Fruit fly (Drosophila melanogaster) whole organism, embryonic: Measurements from ENCODE around the gene P58IPK.

Experiments
- Atf6 ChIP-seq: fragments of 200-800 bp; sonication (Bioruptor generic); IDR thresholded peaks from 2 replicates; pipeline ENCODE4 v1.3.6; 2022; ENCODE audit warnings: missing biosample characterization, missing genetic modification characterization
- Awh ChIP-seq: fragments of 200-800 bp; sonication (Bioruptor generic); IDR thresholded peaks from 2 replicates; pipeline ENCODE4, ENCODE4 v1.3.6; 2022; ENCODE audit warnings: missing biosample characterization, missing genetic modification characterization
- CG10543 ChIP-seq: fragments of 200-800 bp; sonication (Bioruptor generic); optimal IDR thresholded peaks from 3 replicates; lab custom pipeline; 2017; ENCODE audit warnings: missing biosample characterization, mild to moderate bottlenecking, missing genetic modification characterization, moderate library complexity
- CG12769 ChIP-seq: fragments of 200-800 bp; sonication (Bioruptor generic); optimal IDR thresholded peaks from 2 replicates; lab custom pipeline; 2019; ENCODE audit warnings: missing biosample characterization, mild to moderate bottlenecking, missing genetic modification characterization, moderate library complexity
- CG13287 ChIP-seq: fragments of 200-800 bp; sonication (Bioruptor generic); IDR thresholded peaks from 2 replicates; pipeline ENCODE4 v1.3.6; 2022; ENCODE audit warnings: missing biosample characterization, missing genetic modification characterization; ENCODE audit not compliant: partially characterized antibody
- CG13894 ChIP-seq: fragments of 200-800 bp; sonication (Bioruptor generic); optimal IDR thresholded peaks from 3 replicates; lab custom pipeline; 2018; ENCODE audit warnings: missing biosample characterization, mild to moderate bottlenecking, missing genetic modification characterization, moderate library complexity
- CG32772 ChIP-seq: fragments of 200-800 bp; sonication (Bioruptor generic); IDR thresholded peaks from 2 replicates; pipeline ENCODE4 v1.3.6; 2022; ENCODE audit warnings: missing biosample characterization, missing genetic modification characterization
- CG34224 ChIP-seq: fragments of 200-800 bp; sonication (Bioruptor generic); IDR thresholded peaks from 3 replicates; pipeline ENCODE4 v1.3.6; 2022; ENCODE audit warnings: missing biosample characterization, missing genetic modification characterization; ENCODE audit not compliant: partially characterized antibody
- CG34422 ChIP-seq: fragments of 200-800 bp; sonication (Bioruptor generic); IDR thresholded peaks from 3 replicates; pipeline ENCODE4 v1.3.6; 2022; ENCODE audit warnings: missing biosample characterization, missing genetic modification characterization
- CG42726 ChIP-seq: fragments of 200-800 bp; sonication (Bioruptor generic); IDR thresholded peaks from 2 replicates; pipeline ENCODE4 v1.3.6; 2022; ENCODE audit warnings: missing biosample characterization, missing genetic modification characterization; ENCODE audit not compliant: partially characterized antibody
- CG4404 ChIP-seq: fragments of 200-800 bp; sonication (Bioruptor generic); IDR thresholded peaks from 2 replicates; pipeline ENCODE4 v1.3.6; 2022; ENCODE audit warnings: missing biosample characterization, missing genetic modification characterization
- CG7556 ChIP-seq: fragments of 200-800 bp; sonication (Bioruptor generic); optimal IDR thresholded peaks from 2 replicates; lab custom pipeline; 2017; ENCODE audit warnings: missing biosample characterization, mild to moderate bottlenecking, missing genetic modification characterization
- CG8478 ChIP-seq: fragments of >200 bp; optimal IDR thresholded peaks from 2 replicates; lab custom pipeline; 2018
- CG9817 ChIP-seq: fragments of 200-800 bp; sonication (Bioruptor generic); optimal IDR thresholded peaks from 2 replicates; lab custom pipeline; 2018; ENCODE audit warnings: missing biosample characterization, mild to moderate bottlenecking, missing genetic modification characterization, moderate library complexity
- Dbx ChIP-seq: fragments of 200-800 bp; sonication (Bioruptor generic); IDR thresholded peaks from 3 replicates; pipeline ENCODE4 v1.3.6; 2022; ENCODE audit warnings: missing biosample characterization, missing genetic modification characterization
- Dip3 ChIP-seq: fragments of 200-800 bp; sonication (Bioruptor generic); optimal IDR thresholded peaks from 3 replicates; lab custom pipeline; 2016; ENCODE audit warnings: missing biosample characterization, missing genetic modification characterization
- Gug ChIP-seq: fragments of 200-800 bp; sonication (Bioruptor generic); IDR thresholded peaks from 4 replicates; pipeline ENCODE4 v1.3.6; 2022; ENCODE audit warnings: missing biosample characterization, missing genetic modification characterization
- H15 ChIP-seq: fragments of 200-800 bp; sonication (Bioruptor generic); IDR thresholded peaks from 3 replicates; pipeline ENCODE4 v1.3.6; 2022; ENCODE audit warnings: missing biosample characterization, missing genetic modification characterization
- Hsf ChIP-seq: fragments of 200-800 bp; sonication (Bioruptor generic); optimal IDR thresholded peaks from 3 replicates; lab custom pipeline; 2016; ENCODE audit warnings: missing biosample characterization, missing genetic modification characterization
- Lim3 ChIP-seq: fragments of 200-800 bp; sonication (Bioruptor generic); IDR thresholded peaks from 2 replicates; pipeline ENCODE4 v1.3.6; 2022; ENCODE audit warnings: missing biosample characterization, missing genetic modification characterization
- Med ChIP-seq: fragments of 200-800 bp; sonication (Bioruptor generic); peaks from one replicate; lab custom pipeline; 2016; ENCODE audit warnings: missing biosample characterization, missing genetic modification characterization, mild to moderate bottlenecking, inconsistent platforms, moderate library complexity
- NFAT ChIP-seq: fragments of 200-800 bp; sonication (Bioruptor generic); IDR thresholded peaks from 2 replicates; pipeline ENCODE4 v1.3.6; 2022; ENCODE audit warnings: missing biosample characterization, missing genetic modification characterization
- Pdp1 ChIP-seq, 2 experiments: fragments of 200-800 bp; sonication (Bioruptor generic); optimal IDR thresholded peaks; 3 replicates each; lab custom pipeline; 2016; ENCODE audit warnings: missing biosample characterization in 2 of 2, missing genetic modification characterization in 2 of 2, mild to moderate bottlenecking in 1 of 2, moderate library complexity in 1 of 2
- Rfx ChIP-seq: fragments of 200-800 bp; sonication (Bioruptor generic); IDR thresholded peaks from 2 replicates; pipeline ENCODE4 v1.3.6; 2022; ENCODE audit warnings: missing biosample characterization, missing genetic modification characterization
- Vsx1 ChIP-seq: fragments of 200-800 bp; sonication (Bioruptor generic); optimal IDR thresholded peaks from 2 replicates; lab custom pipeline; 2017; ENCODE audit warnings: missing biosample characterization, mild to moderate bottlenecking, missing genetic modification characterization, missing genetic modification reagents
- ac ChIP-seq: fragments of 200-800 bp; sonication (Bioruptor generic); optimal IDR thresholded peaks from 3 replicates; lab custom pipeline; 2017; ENCODE audit warnings: missing biosample characterization, mild to moderate bottlenecking, missing genetic modification characterization
- amos ChIP-seq: fragments of 200-800 bp; sonication (Bioruptor generic); IDR thresholded peaks from 2 replicates; pipeline ENCODE4 v1.3.6; 2022; ENCODE audit warnings: missing biosample characterization, missing genetic modification characterization; ENCODE audit not compliant: partially characterized antibody
- chinmo ChIP-seq: fragments of 200-800 bp; sonication (Bioruptor generic); IDR thresholded peaks from 4 replicates; pipeline ENCODE4 v1.3.6; 2022; ENCODE audit warnings: missing biosample characterization, missing genetic modification characterization; ENCODE audit not compliant: partially characterized antibody
- ftz-f1 ChIP-seq: fragments of 200-800 bp; sonication (Bioruptor generic); optimal IDR thresholded peaks from 2 replicates; lab custom pipeline; 2016; ENCODE audit warnings: missing biosample characterization, missing genetic modification characterization
- kni ChIP-seq: fragments of 200-800 bp; sonication (Bioruptor generic); optimal IDR thresholded peaks from 3 replicates; lab custom pipeline; 2017; ENCODE audit warnings: mild to moderate bottlenecking, missing biosample characterization, missing genetic modification reagents, missing genetic modification characterization
- lov ChIP-seq, 2 experiments: fragments of 200-800 bp in 1 of 2; fragments of >200 bp in 1 of 2; sonication (Bioruptor generic) in 1 of 2; IDR thresholded peaks in 1 of 2; optimal IDR thresholded peaks in 1 of 2; 2 replicates in 1 of 2; 3 replicates in 1 of 2; pipeline versions ENCODE4 v1.3.6 to Lab custom; 2017 to 2022; ENCODE audit warnings: missing biosample characterization in 1 of 2, missing genetic modification characterization in 1 of 2
- otp ChIP-seq: fragments of 200-800 bp; sonication (Bioruptor generic); IDR thresholded peaks from 3 replicates; pipeline ENCODE4, ENCODE4 v1.3.6; 2022; ENCODE audit warnings: missing biosample characterization, missing genetic modification characterization
- schlank ChIP-seq: fragments of 200-800 bp; sonication (Bioruptor generic); optimal IDR thresholded peaks from 2 replicates; lab custom pipeline; 2018; ENCODE audit warnings: missing biosample characterization, mild to moderate bottlenecking, missing genetic modification characterization
- sens ChIP-seq: fragments of 200-800 bp; sonication (Bioruptor generic); peaks from one replicate; lab custom pipeline; 2016; ENCODE audit warnings: missing biosample characterization, missing genetic modification characterization
- tna ChIP-seq: fragments of 200-800 bp; sonication (Bioruptor generic); IDR thresholded peaks from 2 replicates; pipeline ENCODE4 v1.3.6; 2022; ENCODE audit warnings: missing biosample characterization, missing genetic modification characterization; ENCODE audit not compliant: partially characterized antibody
- vvl ChIP-seq: fragments of 200-800 bp; sonication (Bioruptor generic); IDR thresholded peaks from 2 replicates; pipeline ENCODE4 v1.3.6; 2022; ENCODE audit warnings: missing biosample characterization, missing genetic modification characterization
- zfh1 ChIP-seq: fragments of 200-800 bp; sonication (Bioruptor generic); IDR thresholded peaks from 3 replicates; pipeline ENCODE4 v1.3.6; 2022; ENCODE audit warnings: missing biosample characterization, missing genetic modification characterization

P58IPK gene

DNA sequence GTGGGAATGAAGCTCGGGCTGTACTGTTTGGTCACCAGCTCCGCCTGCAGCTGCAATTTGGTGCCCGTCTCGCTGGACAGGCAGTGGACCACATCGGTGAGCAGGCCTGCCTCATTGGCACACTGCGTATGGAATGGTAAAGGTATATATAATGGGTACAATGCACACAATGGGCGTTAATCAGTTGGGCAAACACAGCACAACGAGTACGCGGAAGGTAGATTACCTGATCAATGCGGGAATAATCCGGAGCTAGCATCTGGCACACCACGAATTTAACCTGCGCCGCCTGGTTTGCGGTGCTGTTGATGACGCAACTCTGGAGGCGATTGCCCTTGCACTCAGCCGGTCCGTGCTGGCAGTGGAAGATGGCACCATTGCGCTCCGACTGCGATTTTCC is 38.7 kb downstream of the P58IPK start:
- TF ChIP-seq NFAT (GFP tag; lab: Robert Waterston, UW) (0 out of 2 replicates have a peak, but pooled peaks have one; percentile 5), CG13287 (GFP tag; lab: Robert Waterston, UW) (no peak), Awh (peak; percentile 34; the same call in 1 of the 2 replicates), zfh1 (GFP tag; lab: Robert Waterston, UW) (0 out of 3 replicates have a peak, but pooled peaks have one; percentile 15), otp (0 out of 3 replicates have a peak, but pooled peaks have one; percentile 12), kni (GFP tag; lab: Kevin White, UChicago) (peak; percentile 26), sens (GFP tag; lab: Kevin White, UChicago) (peak; percentile 29), ac (GFP tag; lab: Kevin White, UChicago) (no peak), Hsf (GFP tag; lab: Kevin White, UChicago) (no peak), schlank (tag; lab: Kevin White, UChicago) (no peak), Pdp1 (GFP tag; optimal IDR thresholded peaks at IDR 0.05; lab: Kevin White, UChicago) (peak in 1 of 2 experiments; percentile 49), CG42726 (no peak), CG8478 (lab: Kevin White, UChicago) (peak; percentile 51), CG7556 (GFP tag; lab: Kevin White, UChicago) (no peak), Dip3 (GFP tag; lab: Kevin White, UChicago) (no peak), Med (GFP tag; lab: Kevin White, UChicago) (peak; percentile 4), CG9817 (no peak)

DNA sequence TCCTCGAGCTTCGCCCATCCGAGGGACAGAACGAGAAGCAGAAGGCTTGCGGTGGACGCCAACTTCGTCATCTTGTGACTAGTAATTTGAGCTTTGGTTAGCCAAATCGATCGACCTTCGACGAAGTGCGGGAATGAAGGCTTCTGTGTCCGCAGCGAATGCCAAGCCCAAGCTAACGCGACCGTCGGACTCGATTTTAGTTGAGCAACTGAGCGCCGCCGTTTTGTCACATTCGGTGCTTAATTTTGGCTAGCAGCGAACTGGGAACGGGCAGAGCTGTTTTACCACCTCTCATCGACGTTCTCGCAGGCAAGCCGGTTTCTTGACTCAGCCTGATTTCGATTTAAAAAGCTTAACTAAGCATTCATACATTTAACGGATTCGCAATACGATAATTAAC is 39.5 kb downstream of the P58IPK start:
- TF ChIP-seq amos (peak; percentile 15; the same call in 1 of the 2 replicates), H15 (GFP tag; lab: Robert Waterston, UW) (0 out of 3 replicates have a peak, but pooled peaks have one; percentile 9), CG34422 (GFP tag; lab: Robert Waterston, UW) (0 out of 3 replicates have a peak, but pooled peaks have one; percentile 8), vvl (0 out of 2 replicates have a peak, but pooled peaks have one; percentile 13), Vsx1 (no peak), Dbx (GFP tag; lab: Robert Waterston, UW) (peak; percentile 27; the same call in 1 of the 3 replicates), Atf6 (GFP tag; lab: Robert Waterston, UW) (0 out of 2 replicates have a peak, but pooled peaks have one; percentile 15), CG42726 (0 out of 2 replicates have a peak, but pooled peaks have one; percentile 35), CG4404 (GFP tag; lab: Robert Waterston, UW) (no peak), CG13894 (tag; lab: Kevin White, UChicago) (peak; percentile 31), Lim3 (GFP tag; lab: Robert Waterston, UW) (no peak), ftz-f1 (GFP tag; lab: Kevin White, UChicago) (peak; percentile 57), NFAT (GFP tag; lab: Robert Waterston, UW) (peak; percentile 25; the same call in 1 of the 2 replicates), Gug (GFP tag; lab: Robert Waterston, UW) (no peak), tna (peak; percentile 15; the same call in 1 of the 2 replicates), CG12769 (peak; percentile 65), CG10543 (peak; percentile 26), lov (optimal IDR thresholded peaks at IDR 0.05; lab: Kevin White, UChicago) (no peak), lov (GFP tag; IDR thresholded peaks at IDR 0.05; lab: Robert Waterston, UW) (0 out of 3 replicates have a peak, but pooled peaks have one; percentile 57), CG13287 (GFP tag; lab: Robert Waterston, UW) (peak; percentile 9; the same call in 1 of the 2 replicates), Rfx (GFP tag; lab: Robert Waterston, UW) (peak; percentile 30; the same call in 1 of the 2 replicates), CG34224 (GFP tag; lab: Robert Waterston, UW) (peak; percentile 10; the same call in 1 of the 3 replicates), CG32772 (GFP tag; lab: Robert Waterston, UW) (no peak), Med (GFP tag; lab: Kevin White, UChicago) (peak; percentile 57), chinmo (GFP tag; lab: Robert Waterston, UW) (peak; percentile 84)
- TF ChIP-seq, all 482 proteins: peak for 19
